Fruit fly (Drosophila melanogaster) whole organism, embryonic: ENCODE results near the gene wisp.

Experiments
- Aef1 ChIP-seq: fragments of 200-800 bp; sonication (Bioruptor generic); IDR thresholded peaks from 3 replicates; pipeline ENCODE4 v1.3.6; 2022; ENCODE audit warnings: missing biosample characterization, missing genetic modification characterization
- Atf-2 ChIP-seq: fragments of 200-800 bp; sonication (Bioruptor generic); optimal IDR thresholded peaks from 2 replicates; lab custom pipeline; 2016; ENCODE audit warnings: missing biosample characterization, missing genetic modification characterization
- CG10267 ChIP-seq: fragments of 200-800 bp; sonication (Bioruptor generic); optimal IDR thresholded peaks from 2 replicates; lab custom pipeline; 2018; ENCODE audit warnings: missing biosample characterization, mild to moderate bottlenecking, missing genetic modification characterization, moderate library complexity
- CG10321 ChIP-seq: fragments of 200-800 bp; sonication (Bioruptor generic); IDR thresholded peaks from 2 replicates; pipeline ENCODE4 v1.3.6; 2022; ENCODE audit warnings: missing biosample characterization, missing genetic modification characterization
- CG10462 ChIP-seq: fragments of 200-800 bp; sonication (Bioruptor generic); optimal IDR thresholded peaks from 2 replicates; lab custom pipeline; 2016; ENCODE audit warnings: missing biosample characterization, missing genetic modification characterization
- CG11247 ChIP-seq: fragments of 200-800 bp; sonication (Bioruptor generic); IDR thresholded peaks from 2 replicates; pipeline ENCODE4 v1.3.6; 2022; ENCODE audit warnings: missing biosample characterization, missing genetic modification characterization
- CG12155 ChIP-seq: fragments of 200-800 bp; sonication (Bioruptor generic); optimal IDR thresholded peaks from 3 replicates; lab custom pipeline; 2016; ENCODE audit warnings: missing biosample characterization, missing genetic modification characterization
- CG12219 ChIP-seq: fragments of 200-800 bp; sonication (Bioruptor generic); optimal IDR thresholded peaks from 3 replicates; lab custom pipeline; 2018; ENCODE audit warnings: missing biosample characterization, mild to moderate bottlenecking, missing genetic modification characterization
- CG12744 ChIP-seq: fragments of 200-800 bp; sonication (Bioruptor generic); optimal IDR thresholded peaks from 2 replicates; lab custom pipeline; 2016; ENCODE audit warnings: missing biosample characterization, missing genetic modification characterization
- CG15073 ChIP-seq: fragments of 200-800 bp; sonication (Bioruptor generic); optimal IDR thresholded peaks from 2 replicates; lab custom pipeline; 2016; ENCODE audit warnings: missing biosample characterization, missing genetic modification characterization
- CG16813 ChIP-seq: fragments of 200-800 bp; sonication (Bioruptor generic); IDR thresholded peaks from 3 replicates; pipeline ENCODE4 v1.3.6; 2022; ENCODE audit warnings: missing biosample characterization, missing genetic modification characterization; ENCODE audit not compliant: partially characterized antibody
- CG17186 ChIP-seq: fragments of 200-800 bp; sonication (Bioruptor generic); optimal IDR thresholded peaks from 3 replicates; lab custom pipeline; 2017; ENCODE audit warnings: missing biosample characterization, missing genetic modification reagents, missing genetic modification characterization
- CG18262 ChIP-seq: fragments of 200-800 bp; optimal IDR thresholded peaks from 3 replicates; lab custom pipeline; 2019; ENCODE audit warnings: missing biosample characterization, mild to moderate bottlenecking, missing genetic modification characterization, moderate library complexity
- CG18764 ChIP-seq: fragments of 200-800 bp; sonication (Bioruptor generic); optimal IDR thresholded peaks from 3 replicates; lab custom pipeline; 2016; ENCODE audit warnings: missing biosample characterization, missing genetic modification characterization
- CG2116 ChIP-seq: fragments of 200-800 bp; sonication (Bioruptor generic); optimal IDR thresholded peaks from 3 replicates; lab custom pipeline; 2018; ENCODE audit warnings: missing biosample characterization, mild to moderate bottlenecking, missing genetic modification characterization
- CG32532 ChIP-seq: fragments of 200-800 bp; sonication (Bioruptor generic); IDR thresholded peaks from 2 replicates; pipeline ENCODE4 v1.3.6; 2022; ENCODE audit warnings: missing biosample characterization, missing genetic modification characterization
- CG3838 ChIP-seq: fragments of 200-800 bp; sonication (Bioruptor generic); optimal IDR thresholded peaks from 3 replicates; lab custom pipeline; 2016; ENCODE audit warnings: missing biosample characterization, missing genetic modification characterization
- CG4730 ChIP-seq: fragments of 200-800 bp; sonication (Bioruptor generic); IDR thresholded peaks from 2 replicates; pipeline ENCODE4 v1.3.6; 2022; ENCODE audit warnings: missing biosample characterization, missing genetic modification characterization
- CG5245 ChIP-seq: fragments of 200-800 bp; sonication (Bioruptor generic); optimal IDR thresholded peaks from 3 replicates; lab custom pipeline; 2016; ENCODE audit warnings: missing biosample characterization, missing genetic modification characterization
- CG6254 ChIP-seq: fragments of 200-800 bp; sonication (Bioruptor generic); optimal IDR thresholded peaks from 3 replicates; lab custom pipeline; 2017; ENCODE audit warnings: mild to moderate bottlenecking, missing biosample characterization, missing genetic modification reagents, missing genetic modification characterization
- CG6683 ChIP-seq: fragments of 200-800 bp; sonication (Bioruptor generic); optimal IDR thresholded peaks from 2 replicates; lab custom pipeline; 2017; ENCODE audit warnings: missing biosample characterization, mild to moderate bottlenecking, missing genetic modification characterization, missing genetic modification reagents
- CG7372 ChIP-seq: fragments of 200-800 bp; sonication (Bioruptor generic); IDR thresholded peaks from 2 replicates; pipeline ENCODE4 v1.3.6; 2022; ENCODE audit warnings: missing biosample characterization, missing genetic modification characterization
- CG7987 ChIP-seq: fragments of 200-800 bp; sonication (Bioruptor generic); optimal IDR thresholded peaks from 2 replicates; lab custom pipeline; 2018; ENCODE audit warnings: missing biosample characterization, mild to moderate bottlenecking, missing genetic modification characterization, moderate library complexity
- CG8924 ChIP-seq: fragments of 200-800 bp; optimal IDR thresholded peaks from 3 replicates; lab custom pipeline; 2019; ENCODE audit warnings: missing biosample characterization, mild to moderate bottlenecking, missing genetic modification characterization, moderate library complexity
- Camta ChIP-seq: fragments of 200-800 bp; sonication (Bioruptor generic); optimal IDR thresholded peaks from 2 replicates; lab custom pipeline; 2016; ENCODE audit warnings: missing biosample characterization, missing genetic modification characterization
- CrebB ChIP-seq: fragments of 200-800 bp; sonication (Bioruptor generic); optimal IDR thresholded peaks from 3 replicates; lab custom pipeline; 2018; ENCODE audit warnings: missing biosample characterization, mild to moderate bottlenecking, missing genetic modification characterization
- Dfd ChIP-seq, 2 experiments: fragments of >200 bp; optimal IDR thresholded peaks; 2 replicates each; lab custom pipeline; 2017; ENCODE audit warnings: missing biosample characterization in 2 of 2, missing genetic modification characterization in 2 of 2
- E2f1 ChIP-seq: fragments of 200-800 bp; sonication (Bioruptor generic); IDR thresholded peaks from 2 replicates; pipeline ENCODE4 v1.3.6; 2022; ENCODE audit warnings: missing biosample characterization, missing genetic modification characterization
- Gug ChIP-seq: fragments of 200-800 bp; sonication (Bioruptor generic); IDR thresholded peaks from 4 replicates; pipeline ENCODE4 v1.3.6; 2022; ENCODE audit warnings: missing biosample characterization, missing genetic modification characterization
- HLHmδ ChIP-seq: fragments of 200-800 bp; sonication (Bioruptor generic); optimal IDR thresholded peaks from 2 replicates; lab custom pipeline; 2018; ENCODE audit warnings: missing biosample characterization, mild to moderate bottlenecking, missing genetic modification characterization, moderate library complexity
- HmgD ChIP-seq: fragments of 200-800 bp; sonication (Bioruptor generic); optimal IDR thresholded peaks from 3 replicates; lab custom pipeline; 2016; ENCODE audit warnings: missing biosample characterization, missing genetic modification characterization
- NK7.1 ChIP-seq: fragments of 200-800 bp; sonication (Bioruptor generic); optimal IDR thresholded peaks from 3 replicates; lab custom pipeline; 2016; ENCODE audit warnings: missing biosample characterization, missing genetic modification characterization
- Spps ChIP-seq: fragments of 200-800 bp; sonication (Bioruptor generic); optimal IDR thresholded peaks from 2 replicates; lab custom pipeline; 2018; ENCODE audit warnings: missing biosample characterization, mild to moderate bottlenecking, missing genetic modification characterization
- ab ChIP-seq: fragments of 200-800 bp; sonication (Bioruptor generic); optimal IDR thresholded peaks from 2 replicates; lab custom pipeline; 2016; ENCODE audit warnings: missing biosample characterization, missing genetic modification characterization
- ash1 ChIP-seq: fragments of 200-800 bp; sonication (Bioruptor generic); optimal IDR thresholded peaks from 2 replicates; lab custom pipeline; 2018; ENCODE audit warnings: missing biosample characterization, mild to moderate bottlenecking, missing genetic modification characterization
- ato ChIP-seq: fragments of 200-800 bp; sonication (Bioruptor generic); IDR thresholded peaks from 2 replicates; pipeline ENCODE4 v1.3.6; 2022; ENCODE audit warnings: missing biosample characterization, missing genetic modification characterization; ENCODE audit not compliant: partially characterized antibody
- bcd ChIP-seq: fragments of 200-800 bp; sonication (Bioruptor generic); optimal IDR thresholded peaks from 2 replicates; lab custom pipeline; 2017; ENCODE audit warnings: missing biosample characterization, mild to moderate bottlenecking, missing genetic modification characterization
- cg ChIP-seq: fragments of 200-800 bp; sonication (Bioruptor generic); optimal IDR thresholded peaks from 3 replicates; lab custom pipeline; 2019; ENCODE audit warnings: missing biosample characterization, mild to moderate bottlenecking, missing genetic modification characterization, moderate library complexity
- chm ChIP-seq: fragments of 200-800 bp; sonication (Bioruptor generic); IDR thresholded peaks from 2 replicates; pipeline ENCODE4 v1.3.6; 2022; ENCODE audit warnings: missing biosample characterization, missing genetic modification characterization
- dimm ChIP-seq: fragments of 200-800 bp; sonication (Bioruptor generic); IDR thresholded peaks from 2 replicates; pipeline ENCODE4 v1.3.6; 2022; ENCODE audit warnings: missing biosample characterization, missing genetic modification characterization
- grn ChIP-seq: fragments of 200-800 bp; sonication (Bioruptor generic); optimal IDR thresholded peaks from 3 replicates; lab custom pipeline; 2017; ENCODE audit warnings: missing biosample characterization, missing genetic modification characterization
- hb ChIP-seq: fragments of 200-800 bp; sonication (Bioruptor generic); IDR thresholded peaks from 3 replicates; pipeline ENCODE4 v1.3.6; 2022; ENCODE audit warnings: missing biosample characterization, missing genetic modification characterization; ENCODE audit not compliant: partially characterized antibody
- kni ChIP-seq: fragments of 200-800 bp; sonication (Bioruptor generic); optimal IDR thresholded peaks from 3 replicates; lab custom pipeline; 2017; ENCODE audit warnings: mild to moderate bottlenecking, missing biosample characterization, missing genetic modification reagents, missing genetic modification characterization
- phol ChIP-seq: fragments of 200-800 bp; sonication (Bioruptor generic); optimal IDR thresholded peaks from 3 replicates; lab custom pipeline; 2018; ENCODE audit warnings: missing biosample characterization, mild to moderate bottlenecking, missing genetic modification characterization, moderate library complexity
- tna ChIP-seq: fragments of 200-800 bp; sonication (Bioruptor generic); IDR thresholded peaks from 2 replicates; pipeline ENCODE4 v1.3.6; 2022; ENCODE audit warnings: missing biosample characterization, missing genetic modification characterization; ENCODE audit not compliant: partially characterized antibody
- vfl ChIP-seq: fragments of 200-800 bp; sonication (Bioruptor generic); optimal IDR thresholded peaks from 2 replicates; lab custom pipeline; 2016; ENCODE audit warnings: missing biosample characterization, missing genetic modification characterization
- wor ChIP-seq: fragments of 200-800 bp; sonication (Bioruptor generic); IDR thresholded peaks from 2 replicates; pipeline ENCODE4 v1.3.6; 2022; ENCODE audit warnings: missing biosample characterization, missing genetic modification characterization
- zen ChIP-seq: fragments of 200-800 bp; sonication (Bioruptor generic); optimal IDR thresholded peaks from 3 replicates; lab custom pipeline; 2018; ENCODE audit warnings: missing biosample characterization, mild to moderate bottlenecking, missing genetic modification characterization, moderate library complexity
- zen2 ChIP-seq: fragments of 200-800 bp; sonication (Bioruptor generic); IDR thresholded peaks from 3 replicates; pipeline ENCODE4 v1.3.6; 2022; ENCODE audit warnings: missing biosample characterization, missing genetic modification characterization; ENCODE audit not compliant: partially characterized antibody

wisp gene

dm6 chrX:11857522-11858438 is 36.0 kb upstream of the wisp start (continued):
- TF ChIP-seq CG12744 (GFP tag; lab: Kevin White, UChicago) (no peak), wor (peak; percentile 42; the same call in 1 of the 2 replicates), CG17186 (peak; percentile 9), tna (no peak), CG8924 (tag; lab: Kevin White, UChicago) (peak; percentile 74), bcd (GFP tag; lab: Kevin White, UChicago) (peak; percentile 64), HLHmδ (no peak), CG6254 (GFP tag; lab: Kevin White, UChicago) (peak; percentile 36), CG7372 (GFP tag; lab: Robert Waterston, UW) (peak; percentile 78), Dfd (GFP tag; optimal IDR thresholded peaks at IDR 0.05; lab: Kevin White, UChicago) (no peak), CG2116 (GFP tag; lab: Kevin White, UChicago) (peak; percentile 16), CG12155 (GFP tag; lab: Kevin White, UChicago) (peak; percentile 45), CG32532 (GFP tag; lab: Robert Waterston, UW) (peak; percentile 84), ab (no peak), CG10321 (GFP tag; lab: Robert Waterston, UW) (no peak; the same call in 1 of the 2 replicates), CrebB (tag; lab: Kevin White, UChicago) (peak; percentile 11), Spps (tag; lab: Kevin White, UChicago) (peak; percentile 46), CG10462 (GFP tag; lab: Kevin White, UChicago) (peak; percentile 34), Aef1 (GFP tag; lab: Robert Waterston, UW) (peak; percentile 34; the same call in 1 of the 3 replicates), CG12219 (GFP tag; lab: Kevin White, UChicago) (peak; percentile 69), CG7987 (GFP tag; lab: Kevin White, UChicago) (no peak), CG11247 (GFP tag; lab: Robert Waterston, UW) (peak; percentile 66), cg (GFP tag; lab: Kevin White, UChicago) (no peak), ash1 (no peak), Atf-2 (peak; percentile 9), HmgD (GFP tag; lab: Kevin White, UChicago) (no peak), CG18764 (GFP tag; lab: Kevin White, UChicago) (peak; percentile 15), hb (GFP tag; lab: Robert Waterston, UW) (no peak), chm (peak; percentile 56), E2f1 (GFP tag; lab: Robert Waterston, UW) (peak; percentile 70), ato (GFP tag; lab: Robert Waterston, UW) (no peak), CG15073 (GFP tag; lab: Kevin White, UChicago) (no peak), CG5245 (GFP tag; lab: Kevin White, UChicago) (peak; percentile 65), dimm (GFP tag; lab: Robert Waterston, UW) (peak; percentile 76), kni (GFP tag; lab: Kevin White, UChicago) (no peak), CG16813 (GFP tag; lab: Robert Waterston, UW) (no peak), grn (GFP tag; lab: Kevin White, UChicago) (peak; percentile 22), Camta (peak; percentile 81), CG3838 (GFP tag; lab: Kevin White, UChicago) (no peak), CG18262 (tag; lab: Kevin White, UChicago) (peak; percentile 90), phol (peak; percentile 78), CG6683 (no peak), CG4730 (GFP tag; lab: Robert Waterston, UW) (peak; percentile 79), zen2 (no peak), zen (tag; lab: Kevin White, UChicago) (peak; percentile 62), NK7.1 (GFP tag; lab: Kevin White, UChicago) (peak; percentile 59), CG10267 (tag; lab: Kevin White, UChicago) (peak; percentile 51), Gug (GFP tag; lab: Robert Waterston, UW) (peak; percentile 70; the same call in 3 of the 4 replicates), vfl (GFP tag; lab: Kevin White, UChicago) (peak; percentile 5)
